Worm (Caenorhabditis elegans): ENCODE data around the gene F23G4.1.

The F23G4.1 gene

DNA sequence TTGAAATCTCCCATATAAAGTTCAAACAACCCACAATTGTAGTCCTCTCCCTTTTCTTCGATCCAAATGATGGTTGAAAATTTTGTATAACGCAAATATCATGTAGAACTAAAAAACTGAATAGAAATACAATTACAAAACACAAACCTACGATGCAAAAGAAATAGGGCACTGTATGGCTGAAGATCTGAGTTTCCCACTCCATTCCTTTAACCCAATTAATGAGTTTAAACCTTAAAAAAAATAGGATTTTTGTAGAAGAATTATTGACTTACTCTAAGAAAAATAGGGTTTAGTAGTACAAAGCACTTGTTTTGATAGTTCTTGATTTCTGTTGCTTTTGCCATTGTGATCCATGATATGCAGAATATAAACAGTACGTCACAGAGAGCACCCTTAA is 19.6 kb downstream of the F23G4.1 start:
- TF ChIP-seq ceh-43 (GFP tag; optimal IDR thresholded peaks at IDR 0.05) = no peak
- no peak for TF ChIP-seq mab-5 (tag; optimal IDR thresholded peaks at IDR 0.05)

DNA sequence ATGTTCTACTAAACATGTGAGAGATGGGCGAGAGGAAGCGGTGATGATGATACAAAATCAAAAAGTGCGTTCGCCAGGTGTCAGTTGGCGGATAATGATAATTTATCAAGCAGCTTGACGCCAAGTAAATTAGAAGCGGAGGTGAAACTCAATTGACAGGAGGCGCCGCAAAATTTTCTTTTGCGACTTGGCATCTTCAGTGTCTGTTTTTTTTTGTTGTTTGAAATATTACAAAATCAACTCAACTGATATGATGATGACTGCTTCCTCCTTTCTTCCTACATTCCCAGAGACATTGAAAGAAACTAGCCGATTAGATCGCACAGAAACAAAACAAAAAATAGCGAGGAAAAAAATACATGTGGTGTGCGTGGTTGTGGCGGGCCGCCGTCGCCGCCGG is 27.0 kb downstream of the F23G4.1 start:
- TF ChIP-seq mab-5 (tag; optimal IDR thresholded peaks at IDR 0.05) = no peak
- no peak for TF ChIP-seq M03D4.4 (tag; optimal IDR thresholded peaks at IDR 0.05)
- peak; percentile 33 for TF ChIP-seq hlh-1 (tag; optimal IDR thresholded peaks at IDR 0.05)
- TF ChIP-seq unc-39 (tag; optimal IDR thresholded peaks at IDR 0.05) = no peak
- no peak for TF ChIP-seq mls-2 (tag; optimal IDR thresholded peaks at IDR 0.05)
- TF ChIP-seq unc-62 (GFP tag; optimal IDR thresholded peaks at IDR 0.05) = peak; percentile 1
- TF ChIP-seq nhr-12 (tag; optimal IDR thresholded peaks at IDR 0.05) = no peak

DNA sequence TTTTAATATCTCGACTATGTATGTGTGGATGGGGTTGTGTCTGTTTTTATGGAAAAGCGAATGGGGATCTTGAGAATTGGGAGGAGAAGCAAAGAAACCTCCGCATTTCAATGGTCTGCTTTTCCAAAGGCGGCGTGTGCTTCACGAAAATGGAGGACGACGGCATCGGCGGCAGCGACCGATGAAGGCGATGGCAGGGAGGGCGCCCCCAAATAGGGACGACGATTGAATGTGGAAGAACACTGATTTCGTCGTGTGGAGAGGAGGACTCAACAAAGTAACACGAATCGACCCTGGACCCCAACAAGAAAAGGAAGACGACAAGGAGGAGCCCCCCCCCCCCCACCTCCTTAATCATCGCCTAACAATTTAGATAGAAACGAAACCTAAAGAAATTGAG is 30.0 kb downstream of the F23G4.1 start:
- TF ChIP-seq M03D4.4 (tag; optimal IDR thresholded peaks at IDR 0.05) (no peak), sem-2 (GFP tag; optimal IDR thresholded peaks at IDR 0.05) (no peak), mls-2 (tag; optimal IDR thresholded peaks at IDR 0.05) (no peak), tbx-8 (GFP tag; optimal IDR thresholded peaks at IDR 0.05) (no peak), nhr-76 (tag; optimal IDR thresholded peaks at IDR 0.05) (no peak), sptf-1 (tag; optimal IDR thresholded peaks at IDR 0.05) (no peak), zip-8 (tag; optimal IDR thresholded peaks at IDR 0.05) (no peak), lin-13 (tag; optimal IDR thresholded peaks at IDR 0.05) (no peak), lsy-2 (tag; optimal IDR thresholded peaks at IDR 0.05) (no peak), bed-3 (GFP tag; optimal IDR thresholded peaks at IDR 0.05) (no peak), mab-5 (tag; optimal IDR thresholded peaks at IDR 0.05) (no peak), ztf-11 (tag; optimal IDR thresholded peaks at IDR 0.05) (no peak), hlh-1 (tag; optimal IDR thresholded peaks at IDR 0.05) (no peak), lin-32 (GFP tag; optimal IDR thresholded peaks at IDR 0.05) (no peak), nhr-12 (tag; optimal IDR thresholded peaks at IDR 0.05) (no peak), ceh-43 (GFP tag; optimal IDR thresholded peaks at IDR 0.05) (no peak)

DNA sequence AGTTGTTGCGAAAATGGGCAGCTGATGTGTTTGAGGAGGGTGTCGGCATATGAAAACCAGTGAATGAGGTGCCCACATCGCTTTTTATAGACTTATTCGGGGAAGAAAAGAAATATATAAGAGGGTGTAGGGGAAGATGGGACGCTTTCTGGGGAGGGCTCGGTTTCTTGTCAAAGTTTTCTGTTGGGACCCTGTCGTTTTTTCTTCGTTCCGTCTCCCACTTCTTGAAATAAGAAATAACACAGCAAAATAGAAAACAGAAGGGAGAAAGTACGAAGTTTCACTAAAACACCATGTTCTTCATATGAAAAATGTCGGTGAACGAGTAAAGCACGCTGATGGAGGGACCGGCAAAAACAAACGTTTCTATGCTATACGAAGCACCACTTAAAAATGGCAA is 33.4 kb downstream of the F23G4.1 start, which contains the start of gene dop-3:
TSS of gene dop-3 (minus strand) at position 101 of the 400 bp plus-strand sequence.
- TF ChIP-seq unc-62 (GFP tag; optimal IDR thresholded peaks at IDR 0.05) (no peak), cnd-1 (tag; optimal IDR thresholded peaks at IDR 0.05) (no peak), unc-120 (tag; optimal IDR thresholded peaks at IDR 0.05; ENCODE audit: poor library complexity, severe bottlenecking) (no peak), snpc-4 (tag; optimal IDR thresholded peaks at IDR 0.05) (no peak), blmp-1 (tag; optimal IDR thresholded peaks at IDR 0.05) (no peak), pha-4 (tag; optimal IDR thresholded peaks at IDR 0.05) (no peak), nhr-12 (tag; optimal IDR thresholded peaks at IDR 0.05) (no peak), lin-13 (tag; optimal IDR thresholded peaks at IDR 0.05) (no peak), hlh-1 (tag; optimal IDR thresholded peaks at IDR 0.05) (no peak), nhr-237 (tag; optimal IDR thresholded peaks at IDR 0.05) (no peak), nhr-2 (tag; optimal IDR thresholded peaks at IDR 0.05) (no peak), ceh-39 (tag; optimal IDR thresholded peaks at IDR 0.05) (no peak), elt-1 (tag; optimal IDR thresholded peaks at IDR 0.05; ENCODE audit: borderline replicate concordance, insufficient read depth) (no peak), nhr-28 (tag; optimal IDR thresholded peaks at IDR 0.05) (no peak), zip-8 (tag; optimal IDR thresholded peaks at IDR 0.05) (no peak)

DNA sequence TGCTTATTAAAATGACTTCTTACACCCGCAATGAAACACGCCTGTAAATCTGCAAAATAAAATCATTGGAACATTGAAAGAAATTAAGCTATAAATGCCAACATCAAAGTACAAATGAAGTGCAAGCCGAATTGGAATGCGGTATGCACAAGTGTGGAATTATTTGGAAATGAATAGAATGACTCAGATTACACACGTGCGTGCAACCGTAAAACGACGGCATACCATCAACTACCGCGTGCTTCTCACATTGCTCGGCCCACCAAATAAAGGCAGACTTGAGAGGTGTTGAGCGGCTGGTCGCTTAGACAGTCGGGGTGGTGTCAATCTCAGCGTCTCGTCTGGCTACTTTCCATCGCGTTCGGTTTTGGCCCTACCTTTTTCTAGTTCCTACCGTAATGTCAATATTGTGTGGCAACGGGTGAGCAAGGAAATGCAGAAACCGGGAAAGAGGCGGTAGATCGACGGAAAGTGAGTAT is 40.6 kb downstream of the F23G4.1 start, which contains the start of gene aaim-1:
TSS of gene aaim-1 (minus strand) at position 51 of the 479 bp plus-strand sequence.
- TF ChIP-seq bed-3 (GFP tag; optimal IDR thresholded peaks at IDR 0.05) (no peak), ces-1 (GFP tag; optimal IDR thresholded peaks at IDR 0.05) (no peak), ceh-43 (GFP tag; optimal IDR thresholded peaks at IDR 0.05) (no peak), lin-13 (tag; optimal IDR thresholded peaks at IDR 0.05) (no peak), lin-32 (GFP tag; optimal IDR thresholded peaks at IDR 0.05) (no peak), drap-1 (GFP tag; optimal IDR thresholded peaks at IDR 0.05) (no peak), nhr-12 (tag; optimal IDR thresholded peaks at IDR 0.05) (no peak), unc-120 (tag; optimal IDR thresholded peaks at IDR 0.05; ENCODE audit: poor library complexity, severe bottlenecking) (no peak), elt-3 (tag; optimal IDR thresholded peaks at IDR 0.05) (no peak), lsy-2 (tag; optimal IDR thresholded peaks at IDR 0.05) (no peak), tbx-8 (GFP tag; optimal IDR thresholded peaks at IDR 0.05) (no peak), snpc-4 (tag; optimal IDR thresholded peaks at IDR 0.05) (no peak), nhr-237 (tag; optimal IDR thresholded peaks at IDR 0.05) (no peak), ham-2 (GFP tag; optimal IDR thresholded peaks at IDR 0.05) (no peak), flh-1 (GFP tag; optimal IDR thresholded peaks at IDR 0.05) (no peak), pha-4 (tag; optimal IDR thresholded peaks at IDR 0.05) (no peak), sem-2 (GFP tag; optimal IDR thresholded peaks at IDR 0.05) (no peak), cnd-1 (tag; optimal IDR thresholded peaks at IDR 0.05) (no peak), zip-8 (tag; optimal IDR thresholded peaks at IDR 0.05) (no peak)
